Fruit fly (Drosophila melanogaster) whole organism, embryonic: ENCODE results near the gene D12.

ENCODE experiments used
- CG10209 ChIP-seq: fragments of 200-800 bp; sonication (Bioruptor generic); optimal IDR thresholded peaks from 3 replicates; lab custom pipeline; 2017; ENCODE audit warnings: missing biosample characterization, mild to moderate bottlenecking, missing genetic modification characterization, missing genetic modification reagents
- CG12155 ChIP-seq: fragments of 200-800 bp; sonication (Bioruptor generic); optimal IDR thresholded peaks from 3 replicates; lab custom pipeline; 2016; ENCODE audit warnings: missing biosample characterization, missing genetic modification characterization
- CG12299 ChIP-seq: fragments of 200-800 bp; sonication (Bioruptor generic); optimal IDR thresholded peaks from 2 replicates; lab custom pipeline; 2018; ENCODE audit warnings: missing biosample characterization, mild to moderate bottlenecking, missing genetic modification characterization
- CG1233 ChIP-seq: fragments of 200-800 bp; sonication (Bioruptor generic); optimal IDR thresholded peaks from 4 replicates; lab custom pipeline; 2018; ENCODE audit warnings: missing biosample characterization, mild to moderate bottlenecking, missing genetic modification characterization
- CG13123 ChIP-seq: fragments of 200-800 bp; sonication (Bioruptor generic); optimal IDR thresholded peaks from 2 replicates; lab custom pipeline; 2016; ENCODE audit warnings: missing biosample characterization, missing genetic modification characterization
- CG14710 ChIP-seq: fragments of 200-800 bp; sonication (Bioruptor generic); optimal IDR thresholded peaks from 3 replicates; lab custom pipeline; 2019; ENCODE audit warnings: missing biosample characterization, mild to moderate bottlenecking, missing genetic modification characterization, moderate library complexity
- CG15479 ChIP-seq: fragments of 200-800 bp; sonication (Bioruptor generic); optimal IDR thresholded peaks from 3 replicates; lab custom pipeline; 2019; ENCODE audit warnings: missing biosample characterization, mild to moderate bottlenecking, missing genetic modification characterization, moderate library complexity
- CG16813 ChIP-seq: fragments of 200-800 bp; sonication (Bioruptor generic); IDR thresholded peaks from 3 replicates; pipeline ENCODE4 v1.3.6; 2022; ENCODE audit warnings: missing biosample characterization, missing genetic modification characterization; ENCODE audit not compliant: partially characterized antibody
- CG16815 ChIP-seq: fragments of 200-800 bp; sonication (Bioruptor generic); optimal IDR thresholded peaks from 3 replicates; lab custom pipeline; 2017; ENCODE audit warnings: missing biosample characterization, mild to moderate bottlenecking, missing genetic modification characterization
- CG1792 ChIP-seq: fragments of 200-800 bp; sonication (Bioruptor generic); optimal IDR thresholded peaks from 2 replicates; lab custom pipeline; 2016; ENCODE audit warnings: missing biosample characterization, missing genetic modification characterization
- CG2120 ChIP-seq: fragments of 200-800 bp; sonication (Bioruptor generic); optimal IDR thresholded peaks from 3 replicates; lab custom pipeline; 2016; ENCODE audit warnings: missing biosample characterization, missing genetic modification characterization
- CG3407 ChIP-seq: fragments of 200-800 bp; sonication (Bioruptor generic); optimal IDR thresholded peaks from 2 replicates; lab custom pipeline; 2018; ENCODE audit warnings: missing biosample characterization, mild to moderate bottlenecking, missing genetic modification characterization
- CG34224 ChIP-seq: fragments of 200-800 bp; sonication (Bioruptor generic); IDR thresholded peaks from 3 replicates; pipeline ENCODE4 v1.3.6; 2022; ENCODE audit warnings: missing biosample characterization, missing genetic modification characterization; ENCODE audit not compliant: partially characterized antibody
- CG43689 ChIP-seq: fragments of 200-800 bp; sonication (Bioruptor generic); IDR thresholded peaks from 2 replicates; pipeline ENCODE4 v1.3.6; 2022; ENCODE audit warnings: missing biosample characterization, missing genetic modification characterization
- CG4730 ChIP-seq: fragments of 200-800 bp; sonication (Bioruptor generic); IDR thresholded peaks from 2 replicates; pipeline ENCODE4 v1.3.6; 2022; ENCODE audit warnings: missing biosample characterization, missing genetic modification characterization
- CG7357 ChIP-seq: fragments of 200-800 bp; sonication (Bioruptor generic); IDR thresholded peaks from 3 replicates; pipeline ENCODE4 v1.3.6; 2022; ENCODE audit warnings: missing biosample characterization, missing genetic modification characterization
- CG7745 ChIP-seq: fragments of 200-800 bp; sonication (Bioruptor generic); optimal IDR thresholded peaks from 2 replicates; lab custom pipeline; 2018; ENCODE audit warnings: missing biosample characterization, mild to moderate bottlenecking, missing genetic modification characterization, moderate library complexity
- CG7928 ChIP-seq: fragments of 200-800 bp; sonication (Bioruptor generic); optimal IDR thresholded peaks from 2 replicates; lab custom pipeline; 2017; ENCODE audit warnings: missing biosample characterization, mild to moderate bottlenecking, missing genetic modification characterization
- CG8290 ChIP-seq, 3 experiments: fragments of 200-800 bp; sonication (Bioruptor generic); optimal IDR thresholded peaks; 2 replicates each; lab custom pipeline; 2016 to 2019; ENCODE audit warnings: missing biosample characterization in 3 of 3, missing genetic modification characterization in 3 of 3, mild to moderate bottlenecking in 2 of 3, moderate library complexity in 1 of 3
- CG9797 ChIP-seq: fragments of 200-800 bp; sonication (Bioruptor generic); optimal IDR thresholded peaks from 3 replicates; lab custom pipeline; 2018; ENCODE audit warnings: missing biosample characterization, mild to moderate bottlenecking, missing genetic modification characterization
- CG9876 ChIP-seq: fragments of 200-800 bp; sonication (Bioruptor generic); optimal IDR thresholded peaks from 2 replicates; lab custom pipeline; 2016; ENCODE audit warnings: missing biosample characterization, missing genetic modification characterization
- Ets65A ChIP-seq: fragments of 200-800 bp; sonication (Bioruptor generic); peaks from one replicate; lab custom pipeline; 2016; ENCODE audit warnings: missing biosample characterization, missing genetic modification characterization
- H15 ChIP-seq: fragments of 200-800 bp; sonication (Bioruptor generic); IDR thresholded peaks from 3 replicates; pipeline ENCODE4 v1.3.6; 2022; ENCODE audit warnings: missing biosample characterization, missing genetic modification characterization
- Hmr ChIP-seq: fragments of 200-800 bp; sonication (Bioruptor generic); optimal IDR thresholded peaks from 3 replicates; lab custom pipeline; 2017; ENCODE audit warnings: mild to moderate bottlenecking, missing biosample characterization, missing genetic modification reagents, missing genetic modification characterization
- Max ChIP-seq: fragments of 200-800 bp; sonication (Bioruptor generic); optimal IDR thresholded peaks from 2 replicates; lab custom pipeline; 2016; ENCODE audit warnings: missing biosample characterization, mild to moderate bottlenecking, missing genetic modification characterization
- NC2β ChIP-seq: fragments of 200-800 bp; sonication (Bioruptor generic); optimal IDR thresholded peaks from 2 replicates; lab custom pipeline; 2016; ENCODE audit warnings: missing biosample characterization, missing genetic modification characterization
- Six4 ChIP-seq: fragments of 200-800 bp; sonication (Bioruptor generic); optimal IDR thresholded peaks from 2 replicates; lab custom pipeline; 2016; ENCODE audit warnings: missing biosample characterization, missing genetic modification characterization
- Spps ChIP-seq: fragments of 200-800 bp; sonication (Bioruptor generic); optimal IDR thresholded peaks from 2 replicates; lab custom pipeline; 2018; ENCODE audit warnings: missing biosample characterization, mild to moderate bottlenecking, missing genetic modification characterization
- Stat92E ChIP-seq, 3 experiments: fragments of >200 bp in 2 of 3; fragments of 200-800 bp in 1 of 3; sonication (Bioruptor generic) in 1 of 3; optimal IDR thresholded peaks; 2 replicates each; lab custom pipeline; 2017 to 2019; ENCODE audit warnings: missing biosample characterization in 3 of 3, missing genetic modification characterization in 3 of 3, mild to moderate bottlenecking in 1 of 3, moderate library complexity in 1 of 3
- bcd ChIP-seq: fragments of 200-800 bp; sonication (Bioruptor generic); optimal IDR thresholded peaks from 2 replicates; lab custom pipeline; 2017; ENCODE audit warnings: missing biosample characterization, mild to moderate bottlenecking, missing genetic modification characterization
- cas ChIP-seq: fragments of 200-800 bp; sonication (Bioruptor generic); IDR thresholded peaks from 2 replicates; pipeline ENCODE4 v1.3.6; 2022; ENCODE audit warnings: missing biosample characterization, missing genetic modification characterization
- ci ChIP-seq: fragments of 200-800 bp; sonication (Bioruptor generic); IDR thresholded peaks from 3 replicates; pipeline ENCODE4 v1.3.6; 2022; ENCODE audit warnings: missing biosample characterization, missing genetic modification characterization
- ems ChIP-seq: fragments of 200-800 bp; sonication (Bioruptor generic); optimal IDR thresholded peaks from 3 replicates; lab custom pipeline; 2016; ENCODE audit warnings: missing biosample characterization, missing genetic modification characterization
- eyg ChIP-seq: fragments of 200-800 bp; sonication (Bioruptor generic); optimal IDR thresholded peaks from 3 replicates; lab custom pipeline; 2016; ENCODE audit warnings: missing biosample characterization, missing genetic modification characterization
- fd96Cb ChIP-seq: fragments of 200-800 bp; sonication (Bioruptor generic); optimal IDR thresholded peaks from 2 replicates; lab custom pipeline; 2018; ENCODE audit warnings: missing biosample characterization, mild to moderate bottlenecking, missing genetic modification characterization, moderate library complexity
- grn ChIP-seq: fragments of 200-800 bp; sonication (Bioruptor generic); optimal IDR thresholded peaks from 3 replicates; lab custom pipeline; 2017; ENCODE audit warnings: missing biosample characterization, missing genetic modification characterization
- h ChIP-seq: fragments of >200 bp; optimal IDR thresholded peaks from 2 replicates; lab custom pipeline; 2017
- her ChIP-seq: fragments of 200-800 bp; sonication (Bioruptor generic); optimal IDR thresholded peaks from 2 replicates; lab custom pipeline; 2016; ENCODE audit warnings: missing biosample characterization, missing genetic modification characterization
- hkb ChIP-seq, 2 experiments: fragments of 200-800 bp in 1 of 2; fragments of >200 bp in 1 of 2; sonication (Bioruptor generic) in 1 of 2; IDR thresholded peaks in 1 of 2; optimal IDR thresholded peaks in 1 of 2; 2 replicates each; pipeline versions ENCODE4 v1.3.6 to Lab custom; 2017 to 2022; ENCODE audit warnings: missing biosample characterization in 1 of 2, missing genetic modification characterization in 1 of 2
- mld ChIP-seq: fragments of 200-800 bp; sonication (Bioruptor generic); IDR thresholded peaks from 3 replicates; pipeline ENCODE4 v1.3.6; 2022; ENCODE audit warnings: missing biosample characterization, missing genetic modification characterization; ENCODE audit not compliant: partially characterized antibody
- p53 ChIP-seq: fragments of 200-800 bp; sonication (Bioruptor generic); optimal IDR thresholded peaks from 2 replicates; lab custom pipeline; 2016; ENCODE audit warnings: missing biosample characterization, missing genetic modification characterization
- phol ChIP-seq: fragments of 200-800 bp; sonication (Bioruptor generic); optimal IDR thresholded peaks from 3 replicates; lab custom pipeline; 2018; ENCODE audit warnings: missing biosample characterization, mild to moderate bottlenecking, missing genetic modification characterization, moderate library complexity
- sens ChIP-seq: fragments of 200-800 bp; sonication (Bioruptor generic); peaks from one replicate; lab custom pipeline; 2016; ENCODE audit warnings: missing biosample characterization, missing genetic modification characterization
- sim ChIP-seq: fragments of 200-800 bp; sonication (Bioruptor generic); IDR thresholded peaks from 2 replicates; pipeline ENCODE4 v1.3.6; 2022; ENCODE audit warnings: missing biosample characterization, missing genetic modification characterization
- sisA ChIP-seq: fragments of 200-800 bp; sonication (Bioruptor generic); IDR thresholded peaks from 2 replicates; pipeline ENCODE4 v1.3.6; 2022; ENCODE audit warnings: missing biosample characterization, missing genetic modification characterization
- so ChIP-seq: fragments of 200-800 bp; sonication (Bioruptor generic); IDR thresholded peaks from 3 replicates; pipeline ENCODE4 v1.3.6; 2022; ENCODE audit warnings: missing biosample characterization, missing genetic modification characterization
- stwl ChIP-seq: fragments of 200-800 bp; sonication (Bioruptor generic); optimal IDR thresholded peaks from 3 replicates; lab custom pipeline; 2018; ENCODE audit warnings: missing biosample characterization, mild to moderate bottlenecking, missing genetic modification characterization, moderate library complexity
- twi ChIP-seq: fragments of 200-800 bp; optimal IDR thresholded peaks from 2 replicates; lab custom pipeline; 2019; ENCODE audit warnings: missing biosample characterization, mild to moderate bottlenecking, missing genetic modification characterization, moderate library complexity
- vvl ChIP-seq: fragments of 200-800 bp; sonication (Bioruptor generic); IDR thresholded peaks from 2 replicates; pipeline ENCODE4 v1.3.6; 2022; ENCODE audit warnings: missing biosample characterization, missing genetic modification characterization
- zen ChIP-seq: fragments of 200-800 bp; sonication (Bioruptor generic); optimal IDR thresholded peaks from 3 replicates; lab custom pipeline; 2018; ENCODE audit warnings: missing biosample characterization, mild to moderate bottlenecking, missing genetic modification characterization, moderate library complexity

Gene D12

DNA sequence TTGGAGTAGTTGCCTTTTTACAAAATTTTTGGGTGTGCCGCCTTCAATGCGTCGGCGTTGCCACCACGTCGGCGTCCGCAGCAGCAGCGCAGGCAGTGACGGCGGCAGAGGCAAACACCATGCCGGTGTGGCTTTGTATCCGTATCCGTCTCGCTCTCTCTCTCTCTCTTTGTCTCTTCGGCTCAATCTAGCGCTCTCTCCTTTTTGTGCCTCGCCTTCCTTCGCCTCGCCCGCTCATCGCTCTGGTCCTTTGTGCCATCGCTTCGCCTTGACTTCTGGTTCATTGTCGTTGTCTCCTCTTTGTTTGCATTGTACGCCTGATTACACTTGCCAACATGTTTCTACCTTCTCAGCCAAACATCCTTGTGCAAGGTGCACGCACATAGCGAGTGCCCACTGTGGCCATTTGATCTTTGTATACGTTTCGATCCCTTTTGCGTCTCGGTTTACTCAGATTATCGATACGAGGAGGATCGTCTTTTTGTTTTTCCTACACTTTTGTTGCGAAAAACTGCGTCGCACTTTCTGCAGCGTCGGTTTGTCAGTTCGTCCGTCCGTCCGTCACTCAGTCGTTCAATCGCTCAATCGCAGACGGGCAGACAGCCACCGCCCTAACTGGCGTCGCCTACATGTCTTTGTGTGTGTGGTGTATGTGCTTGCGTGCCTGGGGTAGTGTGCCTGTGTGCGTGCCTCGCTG lies 20.7 kb downstream of the D12 start (continued):
- no peak for TF ChIP-seq bcd (GFP tag; lab: Kevin White, UChicago)
- 0 out of 2 replicates have a peak, but pooled peaks have one; percentile 5 for TF ChIP-seq sim (GFP tag; lab: Robert Waterston, UW)
- TF ChIP-seq eyg (GFP tag; lab: Kevin White, UChicago): no peak
- TF ChIP-seq CG4730 (GFP tag; lab: Robert Waterston, UW): no peak
- no peak for TF ChIP-seq phol (tag; lab: Kevin White, UChicago)
- TF ChIP-seq stwl (tag; lab: Kevin White, UChicago): peak; percentile 6
- no peak for TF ChIP-seq H15 (GFP tag; lab: Robert Waterston, UW)
- TF ChIP-seq Max (GFP tag; lab: Kevin White, UChicago): no peak
- peak; percentile 51 for TF ChIP-seq CG10209 (GFP tag; lab: Kevin White, UChicago)
- no peak for TF ChIP-seq Six4
- no peak for TF ChIP-seq hkb (optimal IDR thresholded peaks at IDR 0.05; lab: Kevin White, UChicago)
- no peak for TF ChIP-seq hkb (GFP tag; IDR thresholded peaks at IDR 0.05; lab: Robert Waterston, UW)
- TF ChIP-seq sens (GFP tag; lab: Kevin White, UChicago): peak; percentile 72
- peak; percentile 100 for TF ChIP-seq CG15479 (GFP tag; lab: Kevin White, UChicago)
- no peak for TF ChIP-seq Stat92E (GFP tag; optimal IDR thresholded peaks at IDR 0.05; lab: Kevin White, UChicago)
- no peak for TF ChIP-seq fd96Cb (tag; lab: Kevin White, UChicago)
- no peak for TF ChIP-seq CG8290 (GFP tag; optimal IDR thresholded peaks at IDR 0.05; lab: Kevin White, UChicago)
- no peak for TF ChIP-seq CG8290 (tag; optimal IDR thresholded peaks at IDR 0.05; lab: Kevin White, UChicago)
- TF ChIP-seq vvl (GFP tag; lab: Robert Waterston, UW): no peak
- TF ChIP-seq CG12299 (tag; lab: Kevin White, UChicago): no peak
- TF ChIP-seq CG16813 (GFP tag; lab: Robert Waterston, UW): no peak
- TF ChIP-seq grn (GFP tag; lab: Kevin White, UChicago): no peak
- no peak for TF ChIP-seq CG1792 (GFP tag; lab: Kevin White, UChicago)
- TF ChIP-seq p53: no peak
- no peak for TF ChIP-seq h (lab: Kevin White, UChicago)
- peak; percentile 34 for TF ChIP-seq CG2120 (GFP tag; lab: Kevin White, UChicago)
- no peak for TF ChIP-seq CG9797
- TF ChIP-seq CG9876: no peak
- peak; percentile 39 for TF ChIP-seq zen
- no peak for TF ChIP-seq CG43689 (GFP tag; lab: Robert Waterston, UW)
- no peak for TF ChIP-seq mld (GFP tag; lab: Robert Waterston, UW)
- no peak for TF ChIP-seq sisA (GFP tag; lab: Robert Waterston, UW)
- no peak for TF ChIP-seq CG3407 (GFP tag; lab: Kevin White, UChicago)
- TF ChIP-seq CG34224 (GFP tag; lab: Robert Waterston, UW): no peak
- TF ChIP-seq CG14710 (tag; lab: Kevin White, UChicago): no peak
- no peak for TF ChIP-seq CG7357 (GFP tag; lab: Robert Waterston, UW)
- TF ChIP-seq CG13123 (GFP tag; lab: Kevin White, UChicago): no peak
- no peak for TF ChIP-seq NC2β (GFP tag; lab: Kevin White, UChicago)
- TF ChIP-seq CG7745 (tag; lab: Kevin White, UChicago): no peak
- no peak for TF ChIP-seq cas (GFP tag; lab: Robert Waterston, UW)
- no peak for TF ChIP-seq CG12155 (GFP tag; lab: Kevin White, UChicago)
- peak; percentile 29; the same call in 1 of the 3 replicates for TF ChIP-seq ci (GFP tag; lab: Robert Waterston, UW)
- TF ChIP-seq Spps (tag; lab: Kevin White, UChicago): no peak
- TF ChIP-seq her: peak; percentile 51
- no peak for TF ChIP-seq ems (GFP tag; lab: Kevin White, UChicago)
- no peak for TF ChIP-seq so (GFP tag; lab: Robert Waterston, UW)
- peak; percentile 62 for TF ChIP-seq Ets65A (GFP tag; lab: Kevin White, UChicago)
- TF ChIP-seq CG7928 (GFP tag; lab: Kevin White, UChicago): no peak
- TF ChIP-seq CG16815: no peak
- TF ChIP-seq twi (tag; lab: Kevin White, UChicago): peak; percentile 7
- TF ChIP-seq Hmr (GFP tag; lab: Kevin White, UChicago): peak; percentile 24
- no peak for TF ChIP-seq CG1233 (GFP tag; lab: Kevin White, UChicago)
